Fruit fly (Drosophila melanogaster) whole organism, embryonic: ENCODE measurements around the gene Cyt-c-p.

Experiments
- Ada2b ChIP-seq: fragments of 200-800 bp; sonication (Bioruptor generic); IDR thresholded peaks from 2 replicates; pipeline ENCODE4 v1.3.6; 2022; ENCODE audit warnings: missing biosample characterization, missing genetic modification characterization
- Aef1 ChIP-seq: fragments of 200-800 bp; sonication (Bioruptor generic); IDR thresholded peaks from 3 replicates; pipeline ENCODE4 v1.3.6; 2022; ENCODE audit warnings: missing biosample characterization, missing genetic modification characterization
- Atf-2 ChIP-seq: fragments of 200-800 bp; sonication (Bioruptor generic); optimal IDR thresholded peaks from 2 replicates; lab custom pipeline; 2016; ENCODE audit warnings: missing biosample characterization, missing genetic modification characterization
- B-H1 ChIP-seq: fragments of 200-800 bp; sonication (Bioruptor generic); IDR thresholded peaks from 3 replicates; pipeline ENCODE4 v1.3.6; 2022; ENCODE audit warnings: missing biosample characterization, missing genetic modification characterization
- Bteb2 ChIP-seq: fragments of 200-800 bp; sonication (Bioruptor generic); optimal IDR thresholded peaks from 2 replicates; lab custom pipeline; 2016; ENCODE audit warnings: missing biosample characterization, missing genetic modification characterization
- CG1024 ChIP-seq: fragments of 200-800 bp; sonication (Bioruptor generic); IDR thresholded peaks from 2 replicates; pipeline ENCODE4 v1.3.6; 2022; ENCODE audit warnings: missing biosample characterization, missing genetic modification characterization
- CG10321 ChIP-seq: fragments of 200-800 bp; sonication (Bioruptor generic); IDR thresholded peaks from 2 replicates; pipeline ENCODE4 v1.3.6; 2022; ENCODE audit warnings: missing biosample characterization, missing genetic modification characterization
- CG10366 ChIP-seq: fragments of 200-800 bp; sonication (Bioruptor generic); IDR thresholded peaks from 2 replicates; pipeline ENCODE4 v1.3.6; 2022; ENCODE audit warnings: missing biosample characterization, missing genetic modification characterization
- CG11456 ChIP-seq: fragments of 200-800 bp; sonication (Bioruptor generic); IDR thresholded peaks from 3 replicates; pipeline ENCODE4 v1.3.6; 2022; ENCODE audit warnings: missing biosample characterization, missing genetic modification characterization
- CG12104 ChIP-seq: fragments of 200-800 bp; sonication (Bioruptor generic); optimal IDR thresholded peaks from 3 replicates; lab custom pipeline; 2016; ENCODE audit warnings: missing biosample characterization, missing genetic modification characterization
- CG12659 ChIP-seq: fragments of 200-800 bp; sonication (Bioruptor generic); optimal IDR thresholded peaks from 3 replicates; lab custom pipeline; 2017; ENCODE audit warnings: mild to moderate bottlenecking, missing biosample characterization, missing genetic modification reagents, missing genetic modification characterization
- CG12769 ChIP-seq: fragments of 200-800 bp; sonication (Bioruptor generic); optimal IDR thresholded peaks from 2 replicates; lab custom pipeline; 2019; ENCODE audit warnings: missing biosample characterization, mild to moderate bottlenecking, missing genetic modification characterization, moderate library complexity
- CG13775 ChIP-seq: fragments of 200-800 bp; sonication (Bioruptor generic); optimal IDR thresholded peaks from 3 replicates; lab custom pipeline; 2017; ENCODE audit warnings: missing biosample characterization, mild to moderate bottlenecking, missing genetic modification characterization
- CG13894 ChIP-seq: fragments of 200-800 bp; sonication (Bioruptor generic); optimal IDR thresholded peaks from 3 replicates; lab custom pipeline; 2018; ENCODE audit warnings: missing biosample characterization, mild to moderate bottlenecking, missing genetic modification characterization, moderate library complexity
- CG14860 ChIP-seq: fragments of 200-800 bp; sonication (Bioruptor generic); IDR thresholded peaks from 3 replicates; pipeline ENCODE4 v1.3.6; 2022; ENCODE audit warnings: missing biosample characterization, missing genetic modification characterization; ENCODE audit not compliant: partially characterized antibody
- CG15073 ChIP-seq: fragments of 200-800 bp; sonication (Bioruptor generic); optimal IDR thresholded peaks from 2 replicates; lab custom pipeline; 2016; ENCODE audit warnings: missing biosample characterization, missing genetic modification characterization
- CG15514 ChIP-seq: fragments of 200-800 bp; sonication (Bioruptor generic); optimal IDR thresholded peaks from 3 replicates; lab custom pipeline; 2017; ENCODE audit warnings: missing biosample characterization, missing genetic modification characterization, mild to moderate bottlenecking, moderate library complexity, missing genetic modification reagents
- CG1602 ChIP-seq: fragments of 200-800 bp; sonication (Bioruptor generic); optimal IDR thresholded peaks from 3 replicates; lab custom pipeline; 2016; ENCODE audit warnings: missing biosample characterization, missing genetic modification characterization
- CG16813 ChIP-seq: fragments of 200-800 bp; sonication (Bioruptor generic); IDR thresholded peaks from 3 replicates; pipeline ENCODE4 v1.3.6; 2022; ENCODE audit warnings: missing biosample characterization, missing genetic modification characterization; ENCODE audit not compliant: partially characterized antibody
- CG16863 ChIP-seq: fragments of 200-800 bp; sonication (Bioruptor generic); optimal IDR thresholded peaks from 3 replicates; lab custom pipeline; 2016; ENCODE audit warnings: missing biosample characterization, missing genetic modification characterization
- CG17802 ChIP-seq: fragments of 200-800 bp; sonication (Bioruptor generic); optimal IDR thresholded peaks from 2 replicates; lab custom pipeline; 2018; ENCODE audit warnings: missing biosample characterization, mild to moderate bottlenecking, missing genetic modification characterization, moderate library complexity
- CG18619 ChIP-seq: fragments of 200-800 bp; sonication (Bioruptor generic); optimal IDR thresholded peaks from 3 replicates; lab custom pipeline; 2017; ENCODE audit warnings: missing biosample characterization, mild to moderate bottlenecking, missing genetic modification characterization
- CG2889 ChIP-seq: fragments of 200-800 bp; sonication (Bioruptor generic); IDR thresholded peaks from 3 replicates; pipeline ENCODE4 v1.3.6; 2022; ENCODE audit warnings: missing biosample characterization, missing genetic modification characterization
- CG31388 ChIP-seq: fragments of 200-800 bp; sonication (Bioruptor generic); optimal IDR thresholded peaks from 2 replicates; lab custom pipeline; 2016; ENCODE audit warnings: missing biosample characterization, missing genetic modification characterization
- CG32772 ChIP-seq: fragments of 200-800 bp; sonication (Bioruptor generic); IDR thresholded peaks from 2 replicates; pipeline ENCODE4 v1.3.6; 2022; ENCODE audit warnings: missing biosample characterization, missing genetic modification characterization
- CG3726 ChIP-seq: fragments of 200-800 bp; sonication (Bioruptor generic); IDR thresholded peaks from 3 replicates; pipeline ENCODE4, ENCODE4 v1.3.6; 2022; ENCODE audit warnings: missing biosample characterization, missing genetic modification characterization
- CG4360 ChIP-seq: fragments of 200-800 bp; sonication (Bioruptor generic); IDR thresholded peaks from 2 replicates; pipeline ENCODE4 v1.3.6; 2022; ENCODE audit warnings: missing biosample characterization, missing genetic modification characterization
- CG4854 ChIP-seq: fragments of 200-800 bp; sonication (Bioruptor generic); optimal IDR thresholded peaks from 2 replicates; lab custom pipeline; 2016; ENCODE audit warnings: missing biosample characterization, missing genetic modification characterization, inconsistent platforms
- CG5180 ChIP-seq: fragments of 200-800 bp; sonication (Bioruptor generic); optimal IDR thresholded peaks from 3 replicates; lab custom pipeline; 2017; ENCODE audit warnings: missing biosample characterization, missing genetic modification characterization, mild to moderate bottlenecking, moderate library complexity, missing genetic modification reagents
- CG8478 ChIP-seq: fragments of >200 bp; optimal IDR thresholded peaks from 2 replicates; lab custom pipeline; 2018
- CG8944 ChIP-seq: fragments of 200-800 bp; sonication (Bioruptor generic); optimal IDR thresholded peaks from 3 replicates; lab custom pipeline; 2016; ENCODE audit warnings: missing biosample characterization, missing genetic modification characterization
- Dll ChIP-seq: fragments of 200-800 bp; sonication (Bioruptor generic); IDR thresholded peaks from 4 replicates; pipeline ENCODE4 v1.3.6; 2022; ENCODE audit warnings: missing biosample characterization, missing genetic modification characterization; ENCODE audit not compliant: partially characterized antibody
- Dref ChIP-seq: fragments of 200-800 bp; sonication (Bioruptor generic); IDR thresholded peaks from 2 replicates; pipeline ENCODE4 v1.3.6; 2022; ENCODE audit warnings: missing biosample characterization, missing genetic modification characterization
- HHEX ChIP-seq: fragments of 200-800 bp; sonication (Bioruptor generic); optimal IDR thresholded peaks from 3 replicates; lab custom pipeline; 2017; ENCODE audit warnings: missing biosample characterization, mild to moderate bottlenecking, missing genetic modification characterization, missing genetic modification reagents
- Hr3 ChIP-seq: fragments of 200-800 bp; sonication (Bioruptor generic); optimal IDR thresholded peaks from 3 replicates; lab custom pipeline; 2016; ENCODE audit warnings: missing biosample characterization, missing genetic modification characterization
- Meics ChIP-seq: fragments of 200-800 bp; sonication (Bioruptor generic); optimal IDR thresholded peaks from 2 replicates; lab custom pipeline; 2017; ENCODE audit warnings: missing biosample characterization, mild to moderate bottlenecking, missing genetic modification characterization
- NK7.1 ChIP-seq: fragments of 200-800 bp; sonication (Bioruptor generic); optimal IDR thresholded peaks from 3 replicates; lab custom pipeline; 2016; ENCODE audit warnings: missing biosample characterization, missing genetic modification characterization
- Sry-β ChIP-seq: fragments of 200-800 bp; sonication (Bioruptor generic); optimal IDR thresholded peaks from 2 replicates; lab custom pipeline; 2018; ENCODE audit warnings: missing biosample characterization, mild to moderate bottlenecking, missing genetic modification characterization, moderate library complexity
- al ChIP-seq: fragments of 200-800 bp; sonication (Bioruptor generic); IDR thresholded peaks from 2 replicates; pipeline ENCODE4 v1.3.6; 2022; ENCODE audit warnings: missing biosample characterization, missing genetic modification characterization
- ara ChIP-seq: fragments of 200-800 bp; sonication (Bioruptor generic); IDR thresholded peaks from 2 replicates; pipeline ENCODE4 v1.3.6; 2022; ENCODE audit warnings: missing biosample characterization, missing genetic modification characterization
- bcd ChIP-seq: fragments of 200-800 bp; sonication (Bioruptor generic); optimal IDR thresholded peaks from 2 replicates; lab custom pipeline; 2017; ENCODE audit warnings: missing biosample characterization, mild to moderate bottlenecking, missing genetic modification characterization
- jumu ChIP-seq: fragments of 200-800 bp; sonication (Bioruptor generic); optimal IDR thresholded peaks from 3 replicates; lab custom pipeline; 2016; ENCODE audit warnings: missing biosample characterization, missing genetic modification characterization
- mam ChIP-seq: fragments of 200-800 bp; sonication (Bioruptor generic); optimal IDR thresholded peaks from 3 replicates; lab custom pipeline; 2016; ENCODE audit warnings: missing biosample characterization, missing genetic modification characterization
- peb ChIP-seq: fragments of 200-800 bp; sonication (Bioruptor generic); IDR thresholded peaks from 2 replicates; pipeline ENCODE4 v1.3.6; 2022; ENCODE audit warnings: missing biosample characterization, missing genetic modification characterization
- pnt ChIP-seq: fragments of 200-800 bp; sonication (Bioruptor generic); optimal IDR thresholded peaks from 3 replicates; lab custom pipeline; 2016; ENCODE audit warnings: missing biosample characterization, missing genetic modification characterization
- sens-2 ChIP-seq: fragments of 200-800 bp; sonication (Bioruptor generic); IDR thresholded peaks from 2 replicates; pipeline ENCODE4 v1.3.6; 2022; ENCODE audit warnings: missing biosample characterization, missing genetic modification characterization
- sisA ChIP-seq: fragments of 200-800 bp; sonication (Bioruptor generic); IDR thresholded peaks from 2 replicates; pipeline ENCODE4 v1.3.6; 2022; ENCODE audit warnings: missing biosample characterization, missing genetic modification characterization
- ttk ChIP-seq: fragments of 200-800 bp; sonication (Bioruptor generic); IDR thresholded peaks from 2 replicates; pipeline ENCODE4 v2.1.2; 2022; ENCODE audit warnings: missing biosample characterization, missing genetic modification characterization
- unc-4 ChIP-seq: fragments of 200-800 bp; sonication (Bioruptor generic); IDR thresholded peaks from 2 replicates; pipeline ENCODE4 v1.3.6; 2022; ENCODE audit warnings: missing biosample characterization, missing genetic modification characterization; ENCODE audit not compliant: partially characterized antibody
- zfh1 ChIP-seq: fragments of 200-800 bp; sonication (Bioruptor generic); IDR thresholded peaks from 3 replicates; pipeline ENCODE4 v1.3.6; 2022; ENCODE audit warnings: missing biosample characterization, missing genetic modification characterization

Gene Cyt-c-p

dm6 chr2L:16706882-16707775 is 12.6 kb upstream of the Cyt-c-p start (continued):
- TF ChIP-seq CG12769 (tag; lab: Kevin White, UChicago) (peak; percentile 88), Aef1 (GFP tag; lab: Robert Waterston, UW) (peak; percentile 35; the same call in 2 of the 3 replicates), CG8944 (no peak), mam (GFP tag; lab: Kevin White, UChicago) (no peak), CG15073 (GFP tag; lab: Kevin White, UChicago) (no peak), sens-2 (GFP tag; lab: Robert Waterston, UW) (no peak), NK7.1 (GFP tag; lab: Kevin White, UChicago) (no peak), CG16813 (no peak), CG12104 (no peak), Sry-β (GFP tag; lab: Kevin White, UChicago) (no peak), CG18619 (peak; percentile 2), ara (GFP tag; lab: Robert Waterston, UW) (no peak), CG14860 (no peak), al (GFP tag; lab: Robert Waterston, UW) (no peak), CG13894 (tag; lab: Kevin White, UChicago) (no peak), CG3726 (GFP tag; lab: Robert Waterston, UW) (no peak), pnt (GFP tag; lab: Kevin White, UChicago) (no peak), Dll (no peak), CG10366 (GFP tag; lab: Robert Waterston, UW) (peak; percentile 21; the same call in 1 of the 2 replicates), CG11456 (GFP tag; lab: Robert Waterston, UW) (no peak; the same call in 2 of the 3 replicates), HHEX (GFP tag; lab: Kevin White, UChicago) (no peak), peb (GFP tag; lab: Robert Waterston, UW) (no peak), Bteb2 (no peak), CG12659 (peak; percentile 24), B-H1 (GFP tag; lab: Robert Waterston, UW) (no peak), Atf-2 (GFP tag; lab: Kevin White, UChicago) (peak; percentile 2), Hr3 (GFP tag; lab: Kevin White, UChicago) (peak; percentile 17), Ada2b (GFP tag; lab: Robert Waterston, UW) (peak; percentile 38; the same call in 1 of the 2 replicates), CG5180 (no peak), Dref (GFP tag; lab: Robert Waterston, UW) (no peak), CG4854 (GFP tag; lab: Kevin White, UChicago) (no peak), CG31388 (no peak), jumu (GFP tag; lab: Kevin White, UChicago) (peak; percentile 19), CG32772 (GFP tag; lab: Robert Waterston, UW) (no peak), unc-4 (GFP tag; lab: Robert Waterston, UW) (no peak), CG16863 (GFP tag; lab: Kevin White, UChicago) (no peak), CG15514 (GFP tag; lab: Kevin White, UChicago) (no peak), sisA (GFP tag; lab: Robert Waterston, UW) (peak; percentile 22; the same call in 1 of the 2 replicates), CG8478 (lab: Kevin White, UChicago) (no peak), CG10321 (no peak), CG1602 (no peak), ttk (GFP tag; lab: Robert Waterston, UW) (no peak), CG1024 (GFP tag; lab: Robert Waterston, UW) (no peak), CG13775 (GFP tag; lab: Kevin White, UChicago) (peak; percentile 16), CG17802 (tag; lab: Kevin White, UChicago) (no peak), CG4360 (GFP tag; lab: Robert Waterston, UW) (no peak), CG2889 (GFP tag; lab: Robert Waterston, UW) (no peak), zfh1 (GFP tag; lab: Robert Waterston, UW) (0 out of 3 replicates have a peak, but pooled peaks have one; percentile 36), bcd (no peak), Meics (no peak)
